Worm (Caenorhabditis elegans) whole organism, L4/young adult: ENCODE data around the gene Y56A3A.6.

ENCODE experiments used
- W03F9.2 ChIP-seq: fragments of 150-350 bp; optimal IDR thresholded peaks from 2 replicates; lab custom pipeline; 2014; ENCODE audit warnings: missing biosample characterization, missing genetic modification characterization
- dao-5 ChIP-seq: sonication (generic microtip); optimal IDR thresholded peaks from 2 replicates; lab custom pipeline; 2016; ENCODE audit warnings: missing genotype, missing genetic modification characterization, moderate library complexity, missing compliant biosample characterization
- him-1 ChIP-seq: sonication (generic microtip); optimal IDR thresholded peaks from 2 replicates; lab custom pipeline; 2016; ENCODE audit warnings: missing genotype, missing genetic modification reagents, missing genetic modification characterization, missing compliant biosample characterization

Gene Y56A3A.6

ce11 chrIII:11833449-11833848, 45.2 kb downstream of the Y56A3A.6 start:
- TF ChIP-seq dao-5 (tag; lab: Kevin White, UChicago): no peak
- TF ChIP-seq W03F9.2: no peak
- TF ChIP-seq him-1: no peak

ce11 chrIII:11830522-11831489, 47.8 kb downstream of the Y56A3A.6 start:
- TF ChIP-seq dao-5 (tag; lab: Kevin White, UChicago): peak; percentile 60
- TF ChIP-seq W03F9.2: no peak
- no peak for TF ChIP-seq him-1

ce11 chrIII:11829585-11830195, 48.9 kb downstream of the Y56A3A.6 start:
- no peak for TF ChIP-seq dao-5 (tag; lab: Kevin White, UChicago)
- TF ChIP-seq W03F9.2: no peak
- no peak for TF ChIP-seq him-1

- no peak for TF ChIP-seq him-1
- no peak for TF ChIP-seq W03F9.2
- TF ChIP-seq dao-5 (tag; lab: Kevin White, UChicago): no peak
Observed at ce11 chrIII:11829062-11829461, 49.5 kb downstream of the Y56A3A.6 start.

- TF ChIP-seq W03F9.2: no peak
- no peak for TF ChIP-seq dao-5 (tag; lab: Kevin White, UChicago)
- TF ChIP-seq him-1: no peak
Observed at ce11 chrIII:11826118-11826517, 52.5 kb downstream of the Y56A3A.6 start, which contains the start of gene rsp-8. rsp-8 (plus strand) TSS chrIII:11826418.

ce11 chrIII:11825654-11826053, 52.9 kb downstream of the Y56A3A.6 start:
- no peak for TF ChIP-seq dao-5 (tag; lab: Kevin White, UChicago)
- peak; percentile 19 for TF ChIP-seq W03F9.2

- TF ChIP-seq dao-5 (tag; lab: Kevin White, UChicago): no peak
- TF ChIP-seq W03F9.2: no peak
- no peak for TF ChIP-seq him-1
Observed at ce11 chrIII:11824580-11824979, 54.0 kb downstream of the Y56A3A.6 start.

ce11 chrIII:11824088-11824487, 54.5 kb downstream of the Y56A3A.6 start:
- TF ChIP-seq W03F9.2 (no peak), him-1 (no peak), dao-5 (tag; lab: Kevin White, UChicago) (no peak)

- no peak for TF ChIP-seq dao-5 (tag; lab: Kevin White, UChicago)
- TF ChIP-seq him-1: peak; percentile 35
- peak; percentile 79 for TF ChIP-seq W03F9.2
Observed at ce11 chrIII:11823260-11823659, 55.3 kb downstream of the Y56A3A.6 start, which contains the start of gene C18D11.3. C18D11.3 (plus strand) TSS chrIII:11823448.

- TF ChIP-seq dao-5 (tag; lab: Kevin White, UChicago): no peak
- no peak for TF ChIP-seq W03F9.2
- no peak for TF ChIP-seq him-1
Observed at ce11 chrIII:11822407-11822806, 56.2 kb downstream of the Y56A3A.6 start, which contains the start of gene maa-1. maa-1 (minus strand) TSS chrIII:11822526.
